Worm (Caenorhabditis elegans) whole organism, early embryonic: ENCODE results near the gene srx-122.

Experiments
- aly-1 ChIP-seq: sonication (generic microtip); optimal IDR thresholded peaks from 2 replicates; lab custom pipeline; 2016; ENCODE audit warnings: missing genetic modification characterization, missing compliant biosample characterization
- ama-1 ChIP-seq: fragments of 150-350 bp; optimal IDR thresholded peaks from 2 replicates; lab custom pipeline; 2014
- ceh-36 ChIP-seq: sonication (generic microtip); optimal IDR thresholded peaks from 2 replicates; lab custom pipeline; 2016; ENCODE audit warnings: missing genetic modification characterization, inconsistent platforms, missing compliant biosample characterization
- flt-1 ChIP-seq: fragments of 200-800 bp; sonication (Bioruptor generic); IDR thresholded peaks from 2 replicates; pipeline ENCODE4 v1.3.6; 2022; ENCODE audit warnings: missing genetic modification characterization, missing compliant biosample characterization
- hmg-4 ChIP-seq: fragments of 200-800 bp; sonication (Bioruptor generic); optimal IDR thresholded peaks from 2 replicates; lab custom pipeline; 2018; ENCODE audit warnings: mild to moderate bottlenecking, missing genetic modification characterization, missing compliant biosample characterization
- pes-1 ChIP-seq: fragments of 200-800 bp; sonication (Bioruptor generic); IDR thresholded peaks from 2 replicates; pipeline ENCODE4 v1.3.6; 2022; ENCODE audit warnings: missing genetic modification reagents, missing genetic modification characterization, missing compliant biosample characterization
- sea-1 ChIP-seq: fragments of 200-800 bp; sonication (Bioruptor generic); conservative IDR thresholded peaks from 2 replicates; pipeline ENCODE4 v1.3.6; 2022; ENCODE audit warnings: missing genetic modification characterization, missing compliant biosample characterization
- tbx-37 ChIP-seq: fragments of 200-800 bp; sonication (Bioruptor generic); conservative IDR thresholded peaks from 2 replicates; pipeline ENCODE4 v1.3.6; 2022; ENCODE audit warnings: missing genetic modification reagents, missing genetic modification characterization, missing compliant biosample characterization

- TF ChIP-seq aly-1 (tag; lab: Kevin White, UChicago) = no peak
- TF ChIP-seq ceh-36 (tag; lab: Kevin White, UChicago) = no peak
- TF ChIP-seq tbx-37 (GFP tag; lab: Robert Waterston, UW) = no peak
- no peak for TF ChIP-seq ama-1 (lab: Kevin White, UChicago)
- no peak for TF ChIP-seq sea-1 (GFP tag; lab: Robert Waterston, UW)
- no peak for TF ChIP-seq flt-1 (GFP tag; lab: Robert Waterston, UW)
- TF ChIP-seq hmg-4 (GFP tag; lab: Kevin White, UChicago) = no peak
- no peak for TF ChIP-seq pes-1
Observed at ce11 chrV:3280009-3280408, 17.7 kb downstream of the srx-122 start, which contains the start of gene T28A11.2.
